Fruit fly (Drosophila melanogaster): ENCODE results near the gene CG17549.

The CG17549 gene

dm6 chr2L:19416602-19417497, 27.0 kb upstream of the CG17549 start, which contains the start of gene Lectin-galC1:
TSS of gene Lectin-galC1 (plus strand) at chr2L:19417447.
- TF ChIP-seq lz (GFP tag; optimal IDR thresholded peaks at IDR 0.05) (peak; percentile 30), CG16779 (tag; optimal IDR thresholded peaks at IDR 0.05) (peak; percentile 42), CG10631 (GFP tag; optimal IDR thresholded peaks at IDR 0.05) (peak; percentile 33), Met (GFP tag; optimal IDR thresholded peaks at IDR 0.05) (no peak), CG8319 (GFP tag; optimal IDR thresholded peaks at IDR 0.05) (no peak), dac (GFP tag; optimal IDR thresholded peaks at IDR 0.05) (peak; percentile 32), CG1621 (tag; optimal IDR thresholded peaks at IDR 0.05) (no peak), Sox14 (GFP tag; optimal IDR thresholded peaks at IDR 0.05) (peak; percentile 50), Ets21C (GFP tag; optimal IDR thresholded peaks at IDR 0.05) (no peak), CG7368 (GFP tag; optimal IDR thresholded peaks at IDR 0.05) (no peak), Gug (GFP tag; IDR thresholded peaks at IDR 0.05) (peak; percentile 66), Lpt (GFP tag; optimal IDR thresholded peaks at IDR 0.05) (peak; percentile 66), ss (GFP tag; optimal IDR thresholded peaks at IDR 0.05) (no peak), Hr39 (GFP tag; optimal IDR thresholded peaks at IDR 0.05) (peak; percentile 28), CG9139 (GFP tag; optimal IDR thresholded peaks at IDR 0.05) (no peak), topi (GFP tag; optimal IDR thresholded peaks at IDR 0.05) (peak; percentile 4), CG11294 (GFP tag; IDR thresholded peaks at IDR 0.05) (peak; percentile 84), vri (GFP tag; optimal IDR thresholded peaks at IDR 0.05) (no peak), CG8632 (GFP tag; optimal IDR thresholded peaks at IDR 0.05) (no peak), Blimp-1 (GFP tag; optimal IDR thresholded peaks at IDR 0.05) (no peak), CG6792 (GFP tag; optimal IDR thresholded peaks at IDR 0.05) (peak; percentile 12), dsx (GFP tag; optimal IDR thresholded peaks at IDR 0.05; ENCODE audit: poor library complexity, severe bottlenecking) (no peak), spab (GFP tag; optimal IDR thresholded peaks at IDR 0.05) (no peak), CG32006 (GFP tag; optimal IDR thresholded peaks at IDR 0.05) (peak; percentile 82), CG6808 (GFP tag; optimal IDR thresholded peaks at IDR 0.05) (no peak), cyc (GFP tag; optimal IDR thresholded peaks at IDR 0.05) (no peak), CG6854 (GFP tag; optimal IDR thresholded peaks at IDR 0.05) (no peak), CG6276 (GFP tag; optimal IDR thresholded peaks at IDR 0.05) (peak; percentile 61), CG11902 (GFP tag; optimal IDR thresholded peaks at IDR 0.05) (no peak), CG6163 (GFP tag; IDR thresholded peaks at IDR 0.05) (peak; percentile 79), esn (GFP tag; optimal IDR thresholded peaks at IDR 0.05) (peak; percentile 21), CG10669 (GFP tag; optimal IDR thresholded peaks at IDR 0.05) (peak; percentile 4), Eip75B (GFP tag; optimal IDR thresholded peaks at IDR 0.05) (peak; percentile 37), acj6 (GFP tag; optimal IDR thresholded peaks at IDR 0.05) (peak; percentile 49), CG3032 (tag; optimal IDR thresholded peaks at IDR 0.05) (no peak), net (GFP tag; optimal IDR thresholded peaks at IDR 0.05) (peak; percentile 75), Sox15 (GFP tag; optimal IDR thresholded peaks at IDR 0.05) (no peak), svp (GFP tag) (no peak), OdsH (GFP tag; optimal IDR thresholded peaks at IDR 0.05) (peak; percentile 78), CG31627 (GFP tag; optimal IDR thresholded peaks at IDR 0.05) (peak; percentile 36), Ets96B (tag; optimal IDR thresholded peaks at IDR 0.05) (no peak), Hr4 (GFP tag; optimal IDR thresholded peaks at IDR 0.05) (peak; percentile 80), CG11762 (GFP tag; optimal IDR thresholded peaks at IDR 0.05; ENCODE audit: insufficient read depth) (peak; percentile 35), fd85E (GFP tag; optimal IDR thresholded peaks at IDR 0.05) (no peak), pdm3 (GFP tag; optimal IDR thresholded peaks at IDR 0.05) (peak; percentile 61), Sox102F (GFP tag; optimal IDR thresholded peaks at IDR 0.05) (no peak), CG34406 (GFP tag; optimal IDR thresholded peaks at IDR 0.05) (no peak), Eip93F (GFP tag; optimal IDR thresholded peaks at IDR 0.05) (no peak), Eip78C (GFP tag) (peak; percentile 76), CG8119 (GFP tag; IDR thresholded peaks at IDR 0.05) (peak; percentile 74; the same call in 2 of the 3 replicates)
